Worm (Caenorhabditis elegans) whole organism, L2 larva: ENCODE measurements around the gene W06D11.3.

Experiments
- ama-1 ChIP-seq: fragments of 150-350 bp; optimal IDR thresholded peaks from 2 replicates; lab custom pipeline; 2018; ENCODE audit warnings: inconsistent platforms
- blmp-1 ChIP-seq: sonication (generic microtip); optimal IDR thresholded peaks from 2 replicates; lab custom pipeline; 2017; ENCODE audit warnings: missing genetic modification characterization, mild to moderate bottlenecking, missing compliant biosample characterization, antibody characterized with exemption, moderate library complexity; ENCODE audit not compliant: insufficient read depth
- elt-3 ChIP-seq: sonication (generic microtip); optimal IDR thresholded peaks from 2 replicates; lab custom pipeline; 2017; ENCODE audit warnings: missing biosample characterization, missing genetic modification characterization
- lin-13 ChIP-seq: fragments of 150-350 bp; optimal IDR thresholded peaks from 2 replicates; lab custom pipeline; 2014; ENCODE audit warnings: missing biosample characterization, missing genetic modification reagents, missing genetic modification characterization
- nhr-11 ChIP-seq: fragments of 150-350 bp; optimal IDR thresholded peaks from 2 replicates; lab custom pipeline; 2014; ENCODE audit warnings: missing biosample characterization, missing genetic modification characterization
- nhr-12 ChIP-seq: fragments of 150-350 bp; optimal IDR thresholded peaks from 2 replicates; lab custom pipeline; 2014; ENCODE audit warnings: missing biosample characterization, missing genetic modification characterization
- zag-1 ChIP-seq: fragments of 150-350 bp; optimal IDR thresholded peaks from 2 replicates; lab custom pipeline; 2014; ENCODE audit warnings: missing biosample characterization, missing genetic modification characterization
- ztf-11 ChIP-seq: sonication (generic microtip); optimal IDR thresholded peaks from 2 replicates; lab custom pipeline; 2017; ENCODE audit warnings: missing biosample characterization, missing genetic modification characterization

DNA sequence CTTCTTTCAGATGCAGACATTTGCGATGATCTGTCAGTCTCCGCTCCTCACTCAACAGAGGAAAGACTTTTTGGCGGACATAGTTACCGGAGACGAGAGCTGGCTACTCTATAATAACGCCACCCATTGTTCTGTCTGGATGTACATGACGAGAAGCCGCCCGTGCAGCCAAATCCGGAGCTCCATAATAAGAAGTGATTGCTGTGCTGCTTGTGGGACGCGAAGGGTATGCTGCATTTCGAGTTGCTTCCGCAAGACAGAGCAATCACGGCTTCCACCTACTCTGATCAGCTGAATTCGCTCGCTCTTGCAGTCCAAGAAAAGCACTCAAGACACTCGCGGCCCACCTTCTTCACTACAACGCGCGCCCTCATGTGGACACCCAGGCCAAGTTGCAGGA lies 15.3 kb downstream of the W06D11.3 start:
- TF ChIP-seq lin-13 (GFP tag; lab: Kevin White, UChicago), result no peak
- TF ChIP-seq ztf-11 (tag; lab: Kevin White, UChicago), result no peak
- TF ChIP-seq blmp-1 (tag; lab: Kevin White, UChicago), result no peak
- no peak for TF ChIP-seq ama-1 (lab: Kevin White, UChicago)
- TF ChIP-seq nhr-12, result no peak
- no peak for TF ChIP-seq elt-3
- no peak for TF ChIP-seq zag-1
- no peak for TF ChIP-seq nhr-11 (tag; lab: Kevin White, UChicago)
